Worm (Caenorhabditis elegans) whole organism, L4 larva: ENCODE measurements around the gene F35C8.5.

Experiments
- F37D6.2 ChIP-seq: sonication (generic microtip); optimal IDR thresholded peaks from 2 replicates; lab custom pipeline; 2016; ENCODE audit warnings: mild to moderate bottlenecking, missing genetic modification characterization, missing compliant biosample characterization
- R02D3.7 ChIP-seq: fragments of 150-350 bp; sonication (generic microtip); optimal IDR thresholded peaks from 3 replicates; lab custom pipeline; 2014; ENCODE audit warnings: missing biosample characterization, missing genetic modification characterization
- T20F7.1 ChIP-seq: fragments of 200-800 bp; sonication (Bioruptor generic); optimal IDR thresholded peaks from 2 replicates; lab custom pipeline; 2018; ENCODE audit warnings: mild to moderate bottlenecking, missing genetic modification characterization, missing compliant biosample characterization
- aha-1 ChIP-seq: fragments of 150-350 bp; peaks from one replicate; lab custom pipeline; 2014; ENCODE audit warnings: missing biosample characterization, missing genetic modification characterization
- aly-2 ChIP-seq: sonication (generic microtip); optimal IDR thresholded peaks from 2 replicates; lab custom pipeline; 2018; ENCODE audit warnings: missing biosample characterization, missing genetic modification characterization
- ama-1 ChIP-seq: fragments of 150-350 bp; optimal IDR thresholded peaks from 2 replicates; lab custom pipeline; 2014; ENCODE audit warnings: inconsistent platforms, mixed read lengths
- attf-4 ChIP-seq: sonication (generic microtip); optimal IDR thresholded peaks from 3 replicates; lab custom pipeline; 2017; ENCODE audit warnings: missing biosample characterization, missing genetic modification characterization
- ceh-32 ChIP-seq: sonication (generic microtip); optimal IDR thresholded peaks from 2 replicates; lab custom pipeline; 2016; ENCODE audit warnings: mild to moderate bottlenecking, missing genetic modification characterization, missing compliant biosample characterization; ENCODE audit not compliant: poor library complexity
- ceh-44 ChIP-seq: fragments of 200-800 bp; sonication (Bioruptor generic); IDR thresholded peaks from 2 replicates; pipeline ENCODE4 v1.3.6; 2022; ENCODE audit warnings: missing genetic modification reagents, missing genetic modification characterization, missing compliant biosample characterization
- ceh-62 ChIP-seq: sonication (generic microtip); optimal IDR thresholded peaks from 2 replicates; lab custom pipeline; 2017; ENCODE audit warnings: missing biosample characterization, missing genetic modification characterization
- daf-16 ChIP-seq, 3 experiments: sonication (generic microtip); optimal IDR thresholded peaks; 2 replicates each; lab custom pipeline; 2016 to 2017; ENCODE audit warnings: missing genetic modification characterization in 3 of 3, missing genetic modification reagents in 3 of 3, mild to moderate bottlenecking in 2 of 3, missing compliant biosample characterization in 2 of 3, missing biosample characterization in 1 of 3, moderate library complexity in 1 of 3
- daf-19 ChIP-seq: fragments of 200-800 bp; sonication (Bioruptor generic); conservative IDR thresholded peaks from 2 replicates; pipeline ENCODE4 v1.3.6; 2022; ENCODE audit warnings: missing genetic modification characterization, missing compliant biosample characterization
- dmd-6 ChIP-seq: fragments of 200-800 bp; sonication (Bioruptor generic); IDR thresholded peaks from 2 replicates; pipeline ENCODE4 v1.3.6; 2022; ENCODE audit warnings: missing genetic modification reagents, missing genetic modification characterization, missing compliant biosample characterization
- dmd-9 ChIP-seq: fragments of 200-800 bp; sonication (Bioruptor generic); IDR thresholded peaks from 2 replicates; pipeline ENCODE4 v1.3.6; 2022; ENCODE audit warnings: missing genetic modification reagents, missing genetic modification characterization, missing compliant biosample characterization
- dpl-1 ChIP-seq: fragments of 150-350 bp; optimal IDR thresholded peaks from 2 replicates; lab custom pipeline; 2014; ENCODE audit warnings: missing biosample characterization, missing genetic modification reagents, missing genetic modification characterization
- duxl-1 ChIP-seq: sonication (generic microtip); optimal IDR thresholded peaks from 2 replicates; lab custom pipeline; 2016; ENCODE audit warnings: mild to moderate bottlenecking, missing genetic modification characterization, moderate library complexity, missing compliant biosample characterization; ENCODE audit not compliant: poor library complexity
- egl-43 ChIP-seq: fragments of 200-800 bp; sonication (Bioruptor generic); IDR thresholded peaks from 2 replicates; pipeline ENCODE4 v1.3.6; 2022; ENCODE audit warnings: missing genetic modification reagents, missing genetic modification characterization, missing compliant biosample characterization
- fkh-10 ChIP-seq: fragments of 150-350 bp; optimal IDR thresholded peaks from 2 replicates; lab custom pipeline; 2014; ENCODE audit warnings: missing biosample characterization, missing genetic modification reagents, missing genetic modification characterization
- fos-1 ChIP-seq: fragments of 150-350 bp; optimal IDR thresholded peaks from 2 replicates; lab custom pipeline; 2014; ENCODE audit warnings: missing biosample characterization, missing genetic modification characterization
- gei-8 ChIP-seq: fragments of 200-800 bp; sonication (Bioruptor generic); optimal IDR thresholded peaks from 2 replicates; lab custom pipeline; 2018; ENCODE audit warnings: mild to moderate bottlenecking, missing genetic modification characterization, missing compliant biosample characterization
- hlh-11 ChIP-seq: fragments of 200-800 bp; sonication (Bioruptor generic); optimal IDR thresholded peaks from 2 replicates; lab custom pipeline; 2018; ENCODE audit warnings: mild to moderate bottlenecking, missing genetic modification characterization, missing compliant biosample characterization
- hlh-30 ChIP-seq: sonication (generic microtip); optimal IDR thresholded peaks from 2 replicates; lab custom pipeline; 2017; ENCODE audit warnings: antibody characterized with exemption, mild to moderate bottlenecking, missing genetic modification characterization, missing compliant biosample characterization; ENCODE audit not compliant: insufficient read depth
- lin-1 ChIP-seq: fragments of 200-800 bp; sonication (Bioruptor generic); IDR thresholded peaks from 2 replicates; pipeline ENCODE4 v1.3.6; 2022; ENCODE audit warnings: missing genetic modification reagents, missing genetic modification characterization, missing compliant biosample characterization
- madf-5 ChIP-seq, 2 experiments: fragments of 200-800 bp; sonication (Bioruptor generic); IDR thresholded peaks; 2 replicates each; pipeline ENCODE4 v1.3.6; 2022; ENCODE audit warnings: missing compliant biosample characterization in 2 of 2, missing genetic modification characterization in 2 of 2
- madf-9 ChIP-seq: fragments of 200-800 bp; sonication (Bioruptor generic); conservative IDR thresholded peaks from 2 replicates; pipeline ENCODE4 v1.3.6; 2022; ENCODE audit warnings: missing genetic modification reagents, missing genetic modification characterization, missing compliant biosample characterization
- mdl-1 ChIP-seq, 2 experiments: fragments of 150-350 bp in 1 of 2; sonication (generic microtip) in 1 of 2; optimal IDR thresholded peaks; 2 replicates each; lab custom pipeline; 2014 to 2017; ENCODE audit warnings: missing biosample characterization in 2 of 2, missing genetic modification characterization in 2 of 2
- mdt-29 ChIP-seq: fragments of 200-800 bp; sonication (Bioruptor generic); IDR thresholded peaks from 2 replicates; pipeline ENCODE4 v1.3.6; 2022; ENCODE audit warnings: missing genetic modification reagents, missing genetic modification characterization, missing compliant biosample characterization
- mxl-3 ChIP-seq: fragments of 200-800 bp; sonication (Bioruptor generic); optimal IDR thresholded peaks from 2 replicates; lab custom pipeline; 2018; ENCODE audit warnings: mild to moderate bottlenecking, missing genetic modification characterization, missing compliant biosample characterization
- nhr-10 ChIP-seq: fragments of 150-350 bp; optimal IDR thresholded peaks from 2 replicates; lab custom pipeline; 2014; ENCODE audit warnings: missing biosample characterization, missing genetic modification characterization
- nhr-111 ChIP-seq: fragments of 200-800 bp; sonication (Bioruptor generic); optimal IDR thresholded peaks from 2 replicates; lab custom pipeline; 2018; ENCODE audit warnings: mild to moderate bottlenecking, missing genetic modification characterization, missing compliant biosample characterization
- nhr-237 ChIP-seq: sonication (generic microtip); optimal IDR thresholded peaks from 2 replicates; lab custom pipeline; 2017; ENCODE audit warnings: missing biosample characterization, missing genetic modification characterization
- nhr-28 ChIP-seq: fragments of 150-350 bp; optimal IDR thresholded peaks from 2 replicates; lab custom pipeline; 2014; ENCODE audit warnings: missing biosample characterization, missing genetic modification characterization
- nhr-41 ChIP-seq: fragments of 200-800 bp; sonication (Bioruptor generic); IDR thresholded peaks from 2 replicates; pipeline ENCODE4 v1.3.6; 2022; ENCODE audit warnings: missing genetic modification reagents, missing genetic modification characterization, missing compliant biosample characterization
- nhr-48 ChIP-seq: sonication (generic microtip); optimal IDR thresholded peaks from 2 replicates; lab custom pipeline; 2016; ENCODE audit warnings: mild to moderate bottlenecking, missing genetic modification characterization, missing compliant biosample characterization
- nhr-6 ChIP-seq: fragments of 150-350 bp; optimal IDR thresholded peaks from 2 replicates; lab custom pipeline; 2014; ENCODE audit warnings: missing biosample characterization, missing genetic modification characterization
- nhr-77 ChIP-seq: fragments of 150-350 bp; optimal IDR thresholded peaks from 2 replicates; lab custom pipeline; 2014; ENCODE audit warnings: missing biosample characterization, missing genetic modification characterization
- pqm-1 ChIP-seq: sonication (generic microtip); optimal IDR thresholded peaks from 2 replicates; lab custom pipeline; 2017; ENCODE audit warnings: missing biosample characterization, missing genetic modification characterization
- saeg-2 ChIP-seq: fragments of 200-800 bp; sonication (Bioruptor generic); IDR thresholded peaks from 2 replicates; pipeline ENCODE4 v1.3.6; 2022; ENCODE audit warnings: missing genetic modification reagents, missing genetic modification characterization, missing compliant biosample characterization
- unc-62 ChIP-seq, 3 experiments: fragments of 150-350 bp in 1 of 3; sonication (generic microtip); optimal IDR thresholded peaks in 2 of 3; peaks in 1 of 3; 1 replicate in 1 of 3; 2 replicates in 2 of 3; lab custom pipeline; 2014 to 2017; ENCODE audit warnings: missing biosample characterization in 3 of 3, missing genetic modification characterization in 3 of 3, missing genetic modification reagents in 3 of 3, missing genotype in 1 of 3
- zfp-2 ChIP-seq: sonication (generic microtip); optimal IDR thresholded peaks from 2 replicates; lab custom pipeline; 2016; ENCODE audit warnings: mild to moderate bottlenecking, missing genetic modification characterization, missing compliant biosample characterization
- ztf-11 ChIP-seq: fragments of 150-350 bp; optimal IDR thresholded peaks from 2 replicates; lab custom pipeline; 2014; ENCODE audit warnings: missing biosample characterization, missing genetic modification characterization
- ztf-7 ChIP-seq: fragments of 150-350 bp; optimal IDR thresholded peaks from 2 replicates; lab custom pipeline; 2014; ENCODE audit warnings: missing biosample characterization, missing genetic modification characterization

F35C8.5 gene

DNA sequence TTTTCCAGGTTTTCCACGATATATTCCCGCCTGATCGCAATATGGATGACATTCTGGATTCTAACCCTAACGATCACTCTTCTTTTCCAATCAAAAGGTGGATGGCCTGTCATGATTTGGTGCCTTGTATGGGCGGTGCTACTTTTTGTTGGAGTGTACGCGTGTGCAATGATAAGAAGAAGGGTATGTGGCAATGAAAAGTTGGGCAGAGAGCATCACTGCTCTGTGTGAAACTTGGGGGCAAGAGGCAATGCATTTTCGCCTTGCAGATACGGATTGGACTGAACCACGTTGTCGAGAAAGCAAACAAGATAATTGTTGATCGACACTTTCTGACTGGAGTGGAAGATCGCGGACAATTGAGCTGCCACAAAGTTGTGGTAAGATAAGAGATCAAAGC lies 19.3 kb upstream of the F35C8.5 start:
- TF ChIP-seq pqm-1 (tag; lab: Kevin White, UChicago) (peak; percentile 58), nhr-10 (tag; lab: Kevin White, UChicago) (no peak), ceh-44 (no peak), daf-16 (GFP tag; optimal IDR thresholded peaks at IDR 0.05; lab: Kevin White, UChicago) (no peak), daf-16 (tag; optimal IDR thresholded peaks at IDR 0.05; lab: Kevin White, UChicago) (peak; percentile 28), nhr-48 (no peak), nhr-28 (peak; percentile 26), hlh-11 (tag; lab: Kevin White, UChicago) (peak; percentile 38), hlh-30 (tag; lab: Kevin White, UChicago) (peak; percentile 39), mxl-3 (GFP tag; lab: Kevin White, UChicago) (peak; percentile 70), dmd-6 (GFP tag; lab: Robert Waterston, UW) (peak; percentile 58)
- TF ChIP-seq, all 104 proteins: peak for 7

DNA sequence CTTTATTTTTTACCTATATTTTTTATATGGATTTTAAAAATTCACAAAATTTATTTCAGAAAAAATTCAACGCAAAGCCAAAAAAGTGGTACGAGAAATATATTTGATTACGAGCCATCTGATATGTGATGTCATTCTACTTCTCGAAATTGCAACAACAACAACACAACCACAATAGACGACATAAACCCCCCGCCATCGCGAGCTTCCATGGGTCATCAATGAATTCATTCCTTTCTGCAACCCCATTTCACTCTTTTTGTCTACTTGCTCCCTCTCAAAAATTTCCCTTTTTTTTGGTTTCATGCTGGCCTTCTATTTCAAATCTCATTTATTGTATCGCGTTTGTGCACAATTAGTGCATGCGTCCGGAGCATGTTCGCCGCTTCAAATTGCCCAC lies 17.8 kb upstream of the F35C8.5 start:
- TF ChIP-seq aha-1 (peak; percentile 93), nhr-77 (tag; lab: Kevin White, UChicago) (no peak)

DNA sequence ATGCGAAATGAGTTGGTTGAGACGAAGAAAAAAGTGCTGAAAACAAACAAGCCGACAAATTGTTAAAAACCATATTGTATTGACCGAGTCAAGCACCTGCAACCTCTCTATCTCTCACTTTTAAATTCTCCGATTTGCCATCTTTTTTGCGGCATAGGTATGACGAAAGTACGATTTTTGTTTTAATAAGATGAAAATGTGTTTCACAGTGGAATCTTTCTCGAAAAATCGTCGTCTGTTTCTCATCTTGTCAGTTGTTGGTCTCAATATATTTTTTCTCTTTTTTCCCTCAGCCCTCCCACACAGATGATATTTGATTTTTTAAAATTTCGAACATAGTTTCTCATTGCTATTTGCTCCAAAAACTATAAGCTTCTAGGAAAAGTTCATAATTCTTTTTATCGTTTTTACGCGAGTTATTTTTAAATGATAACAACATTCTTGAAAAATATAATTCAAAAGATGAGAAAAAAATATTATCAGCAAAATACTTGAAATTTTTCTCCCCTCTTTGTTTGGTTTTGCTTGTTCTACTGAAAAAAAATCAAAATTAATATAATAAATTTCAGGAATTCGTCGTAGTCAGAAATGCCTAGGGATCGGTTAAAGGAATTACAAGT lies 17.0 kb upstream of the F35C8.5 start, which contains the start of gene syx-3:
syx-3 (plus strand) TSS at position 570 of the 620 bp plus-strand sequence.
- TF ChIP-seq mdl-1 (tag; optimal IDR thresholded peaks at IDR 0.05; lab: Kevin White, UChicago) (no peak), fkh-10 (GFP tag; lab: Kevin White, UChicago) (no peak), F37D6.2 (tag; lab: Kevin White, UChicago) (no peak), dpl-1 (GFP tag; lab: Kevin White, UChicago) (no peak), nhr-41 (no peak), daf-19 (no peak), ceh-62 (tag; lab: Kevin White, UChicago) (no peak), mdt-29 (GFP tag; lab: Robert Waterston, UW) (no peak), attf-4 (tag; lab: Kevin White, UChicago) (no peak), hlh-11 (tag; lab: Kevin White, UChicago) (peak; percentile 13), duxl-1 (tag; lab: Kevin White, UChicago) (peak; percentile 47), madf-9 (GFP tag; lab: Robert Waterston, UW) (no peak), nhr-6 (no peak), nhr-237 (tag; lab: Kevin White, UChicago) (no peak), ztf-7 (tag; lab: Kevin White, UChicago) (no peak), ama-1 (lab: Kevin White, UChicago) (no peak), nhr-28 (peak; percentile 7), egl-43 (no peak), unc-62 (GFP tag; optimal IDR thresholded peaks at IDR 0.05 in 1 of 2; lab: Kevin White, UChicago) (peak in 1 of 2 experiments; percentile 5), unc-62 (tag; optimal IDR thresholded peaks at IDR 0.05; lab: Kevin White, UChicago) (no peak), fos-1 (tag; lab: Kevin White, UChicago) (no peak), dmd-6 (GFP tag; lab: Robert Waterston, UW) (no peak), R02D3.7 (tag; lab: Kevin White, UChicago) (no peak), madf-5 (GFP tag; IDR thresholded peaks at IDR 0.05; lab: Robert Waterston, UW) (no peak), aha-1 (peak; percentile 94)
- TF ChIP-seq, all 104 proteins: peak for 5

DNA sequence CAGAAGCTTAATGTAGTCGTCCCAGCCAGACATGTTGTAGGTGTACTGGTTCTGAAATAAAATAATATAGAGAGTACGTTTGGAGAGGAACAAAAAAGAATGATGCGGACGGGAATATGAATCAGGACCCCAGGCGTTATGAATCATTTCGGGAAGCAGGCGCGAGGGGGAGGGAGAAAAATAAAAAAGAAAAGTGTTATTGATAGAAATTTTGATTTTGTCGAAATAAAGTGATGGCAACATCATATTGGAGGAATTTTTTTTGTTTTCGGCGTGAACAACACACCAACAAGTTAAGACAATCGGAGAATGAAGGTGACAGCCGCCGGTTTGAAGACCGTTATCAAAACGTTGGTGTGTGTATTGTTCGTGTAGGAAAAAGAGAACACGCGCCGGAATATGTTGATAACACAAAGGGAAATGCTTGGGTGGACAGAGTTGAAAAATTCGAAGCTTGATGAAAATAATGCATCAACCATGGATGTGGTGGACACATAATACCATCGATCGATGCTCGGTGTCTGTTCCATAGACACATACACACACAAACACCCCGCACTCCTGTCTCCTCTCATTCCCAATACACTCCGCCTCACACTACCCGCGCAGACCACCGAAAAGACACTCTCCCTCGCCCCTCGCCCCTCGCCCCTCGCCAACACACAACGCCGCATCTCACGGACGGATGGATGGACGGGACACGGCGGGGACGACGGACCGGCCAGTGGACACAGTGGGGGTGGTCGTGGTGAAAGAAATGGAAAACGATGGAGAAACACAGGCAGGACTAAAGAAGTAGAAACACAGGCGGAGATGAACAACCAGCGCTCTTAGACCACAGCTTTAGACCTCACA lies 11.4 kb upstream of the F35C8.5 start, which contains the start of gene pfn-2:
pfn-2 (minus strand) TSS at position 51 of the 855 bp plus-strand sequence.
- TF ChIP-seq pqm-1 (tag; lab: Kevin White, UChicago): peak; percentile 38
- peak in 1 of 2 experiments; percentile 66 for TF ChIP-seq unc-62 (GFP tag; optimal IDR thresholded peaks at IDR 0.05 in 1 of 2; lab: Kevin White, UChicago)
- no peak for TF ChIP-seq unc-62 (tag; optimal IDR thresholded peaks at IDR 0.05; lab: Kevin White, UChicago)
- TF ChIP-seq fkh-10 (GFP tag; lab: Kevin White, UChicago): no peak
- peak; percentile 63 for TF ChIP-seq hlh-11 (tag; lab: Kevin White, UChicago)
- TF ChIP-seq ceh-32: no peak
- TF ChIP-seq nhr-10 (tag; lab: Kevin White, UChicago): no peak
- TF ChIP-seq ztf-11: no peak
- TF ChIP-seq nhr-111 (GFP tag; lab: Kevin White, UChicago): peak; percentile 14
- TF ChIP-seq saeg-2: no peak
- no peak for TF ChIP-seq lin-1
- 0 out of 2 replicates have a peak, but pooled peaks have one; percentile 32 for TF ChIP-seq dmd-9 (GFP tag; lab: Robert Waterston, UW)
- TF ChIP-seq zfp-2: no peak
- TF ChIP-seq dmd-6 (GFP tag; lab: Robert Waterston, UW): peak; percentile 40
- peak; percentile 85 for TF ChIP-seq mxl-3 (GFP tag; lab: Kevin White, UChicago)
- TF ChIP-seq aly-2 (tag; lab: Kevin White, UChicago): no peak
- no peak for TF ChIP-seq gei-8 (GFP tag; lab: Kevin White, UChicago)
- TF ChIP-seq T20F7.1 (GFP tag; lab: Kevin White, UChicago): no peak
